Worm (Caenorhabditis elegans) whole organism, L1 larva: ENCODE measurements around the gene K07D4.6.

Source experiments
- C16A3.4 ChIP-seq: fragments of 150-350 bp; optimal IDR thresholded peaks from 2 replicates; lab custom pipeline; 2014; ENCODE audit warnings: missing biosample characterization, missing genetic modification characterization
- aly-2 ChIP-seq: fragments of 150-350 bp; optimal IDR thresholded peaks from 2 replicates; lab custom pipeline; 2014; ENCODE audit warnings: missing biosample characterization, missing genetic modification characterization
- ceh-82 ChIP-seq, 3 experiments: fragments of 150-350 bp in 1 of 3; sonication (generic microtip) in 2 of 3; optimal IDR thresholded peaks; 2 replicates each; lab custom pipeline; 2014 to 2017; ENCODE audit warnings: missing biosample characterization in 3 of 3, missing genetic modification characterization in 3 of 3
- ceh-88 ChIP-seq: fragments of 200-800 bp; sonication (Bioruptor generic); IDR thresholded peaks from 2 replicates; pipeline ENCODE4 v1.3.6; 2022; ENCODE audit warnings: missing genetic modification characterization, missing compliant biosample characterization
- efl-1 ChIP-seq, 4 experiments: fragments of 150-350 bp; optimal IDR thresholded peaks in 3 of 4; peaks in 1 of 4; 1 replicate in 1 of 4; 2 replicates in 3 of 4; lab custom pipeline; 2014; ENCODE audit warnings: missing biosample characterization in 2 of 4, missing genetic modification characterization in 2 of 4, missing genetic modification reagents in 2 of 4
- efl-3 ChIP-seq: fragments of 200-800 bp; sonication (Bioruptor generic); optimal IDR thresholded peaks from 2 replicates; lab custom pipeline; 2018; ENCODE audit warnings: mild to moderate bottlenecking, missing genetic modification characterization, missing compliant biosample characterization
- egl-13 ChIP-seq: sonication (generic microtip); optimal IDR thresholded peaks from 2 replicates; lab custom pipeline; 2016; ENCODE audit warnings: missing genotype, missing genetic modification reagents, missing genetic modification characterization, missing compliant biosample characterization
- elt-2 ChIP-seq: sonication (generic microtip); optimal IDR thresholded peaks from 2 replicates; lab custom pipeline; 2016; ENCODE audit warnings: missing genetic modification characterization, mild to moderate bottlenecking, inconsistent platforms, missing compliant biosample characterization, missing genetic modification reagents
- ets-5 ChIP-seq: fragments of 200-800 bp; sonication (Bioruptor generic); IDR thresholded peaks from 2 replicates; pipeline ENCODE4 v1.3.6; 2022; ENCODE audit warnings: missing genetic modification characterization, missing compliant biosample characterization
- irx-1 ChIP-seq: sonication (generic microtip); optimal IDR thresholded peaks from 2 replicates; lab custom pipeline; 2016; ENCODE audit warnings: missing genetic modification characterization, missing compliant biosample characterization
- isw-1 ChIP-seq: fragments of 200-800 bp; sonication (Bioruptor generic); IDR thresholded peaks from 2 replicates; pipeline ENCODE4 v1.3.6; 2022; ENCODE audit warnings: missing genetic modification characterization, missing compliant biosample characterization
- lin-14 ChIP-seq: fragments of 200-800 bp; sonication (Bioruptor generic); optimal IDR thresholded peaks from 2 replicates; lab custom pipeline; 2018; ENCODE audit warnings: mild to moderate bottlenecking, missing genetic modification characterization, moderate library complexity, missing compliant biosample characterization
- lin-35 ChIP-seq, 2 experiments: fragments of 150-350 bp; optimal IDR thresholded peaks; 2 replicates each; lab custom pipeline; 2014; ENCODE audit warnings: missing biosample characterization in 2 of 2, missing genetic modification characterization in 2 of 2, missing genetic modification reagents in 2 of 2
- mab-9 ChIP-seq: fragments of 200-800 bp; sonication (Bioruptor generic); IDR thresholded peaks from 2 replicates; pipeline ENCODE4 v1.3.6; 2022; ENCODE audit warnings: missing genetic modification reagents, missing genetic modification characterization, missing compliant biosample characterization
- mef-2 ChIP-seq: fragments of 150-350 bp; optimal IDR thresholded peaks from 2 replicates; lab custom pipeline; 2014; ENCODE audit warnings: missing biosample characterization, missing genetic modification characterization
- mep-1 ChIP-seq: fragments of 150-350 bp; optimal IDR thresholded peaks from 2 replicates; lab custom pipeline; 2014; ENCODE audit warnings: missing biosample characterization, missing genetic modification characterization
- nhr-12 ChIP-seq: sonication (generic microtip); optimal IDR thresholded peaks from 2 replicates; lab custom pipeline; 2017; ENCODE audit warnings: missing biosample characterization, missing genetic modification characterization
- nhr-90 ChIP-seq: sonication (generic microtip); optimal IDR thresholded peaks from 2 replicates; lab custom pipeline; 2016; ENCODE audit warnings: mild to moderate bottlenecking, missing genetic modification characterization, missing compliant biosample characterization; ENCODE audit not compliant: poor library complexity
- unc-30 ChIP-seq: sonication (generic microtip); optimal IDR thresholded peaks from 2 replicates; lab custom pipeline; 2017; ENCODE audit warnings: missing biosample characterization, missing genetic modification characterization
- unc-86 ChIP-seq: sonication (generic microtip); optimal IDR thresholded peaks from 2 replicates; lab custom pipeline; 2016; ENCODE audit warnings: missing genetic modification characterization, missing compliant biosample characterization
- xbp-1 ChIP-seq: sonication (generic microtip); optimal IDR thresholded peaks from 2 replicates; lab custom pipeline; 2016; ENCODE audit warnings: missing genetic modification characterization, missing compliant biosample characterization
- zip-4 ChIP-seq: fragments of 200-800 bp; sonication (Bioruptor generic); optimal IDR thresholded peaks from 2 replicates; lab custom pipeline; 2018; ENCODE audit warnings: mild to moderate bottlenecking, missing genetic modification characterization, moderate library complexity, missing compliant biosample characterization

The K07D4.6 gene

ce11 chrII:3992029-3992428, 26.5 kb downstream of the K07D4.6 start:
- TF ChIP-seq ceh-88 (GFP tag; lab: Robert Waterston, UW) (no peak), elt-2 (peak; percentile 80), nhr-12 (tag; lab: Kevin White, UChicago) (no peak)

DNA sequence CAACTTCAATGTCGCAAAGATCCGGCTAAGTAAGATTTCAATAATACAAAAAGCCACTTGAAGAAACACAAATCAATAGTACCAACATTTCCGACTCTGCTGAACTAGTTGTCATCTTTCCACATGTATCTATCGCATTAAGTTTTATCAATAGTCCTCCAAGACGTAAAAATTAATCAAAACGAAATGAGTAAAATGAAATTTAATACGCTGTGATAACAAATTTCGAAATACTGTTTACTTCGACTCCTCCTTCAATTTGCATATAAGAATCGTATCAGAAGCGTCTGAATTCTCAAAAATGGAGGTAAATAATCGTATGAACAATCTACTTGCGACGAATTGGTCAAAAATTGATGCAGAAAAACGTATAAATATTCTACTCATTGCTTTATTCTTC, 27.8 kb downstream of the K07D4.6 start:
- TF ChIP-seq elt-2 (peak; percentile 87), isw-1 (GFP tag; lab: Robert Waterston, UW) (no peak)

- TF ChIP-seq elt-2 (peak; percentile 88), unc-86 (no peak), ceh-82 (tag; optimal IDR thresholded peaks at IDR 0.05; lab: Kevin White, UChicago) (no peak), zip-4 (no peak), egl-13 (tag; lab: Kevin White, UChicago) (no peak)
Measured at ce11 chrII:3989627-3990367, 28.7 kb downstream of the K07D4.6 start, which contains the start of gene Y14H12A.2. Gene Y14H12A.2, minus strand, starts transcription at chrII:3989677.

DNA sequence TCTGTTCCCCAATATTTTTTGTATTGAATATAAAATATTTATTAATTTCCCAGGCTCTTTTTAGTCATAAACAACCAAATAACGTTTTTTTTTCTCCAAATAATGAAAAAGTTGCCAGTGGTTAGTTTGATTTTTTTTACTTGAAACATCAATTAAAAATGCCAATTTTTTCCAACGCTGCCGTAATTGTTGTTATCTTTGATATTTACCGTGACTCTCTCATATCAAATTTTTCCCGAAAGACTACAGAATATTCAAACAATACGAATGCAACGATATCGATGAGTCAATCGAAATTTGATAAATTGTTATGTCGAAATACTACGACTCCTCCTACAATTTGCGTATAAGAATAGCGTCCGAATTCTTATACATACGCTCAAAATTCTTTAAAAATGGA, 31.6 kb downstream of the K07D4.6 start, which contains the start of gene K10G6.5:
Gene K10G6.5, plus strand, starts transcription at position 345 of the 400 bp plus-strand sequence.
- peak; percentile 51 for TF ChIP-seq elt-2
- no peak for TF ChIP-seq ets-5 (GFP tag; lab: Robert Waterston, UW)

ce11 chrII:3984242-3984641, 34.3 kb downstream of the K07D4.6 start:
- TF ChIP-seq irx-1 = no peak
- no peak for TF ChIP-seq mep-1 (tag; lab: Kevin White, UChicago)
- no peak for TF ChIP-seq isw-1 (GFP tag; lab: Robert Waterston, UW)
- TF ChIP-seq C16A3.4 (tag; lab: Kevin White, UChicago) = no peak
- no peak for TF ChIP-seq xbp-1 (tag; lab: Kevin White, UChicago)

- TF ChIP-seq efl-3 (GFP tag; lab: Kevin White, UChicago) (no peak), nhr-12 (tag; lab: Kevin White, UChicago) (no peak), mab-9 (GFP tag; lab: Robert Waterston, UW) (no peak), mef-2 (no peak), nhr-90 (no peak), unc-86 (no peak), lin-14 (GFP tag; lab: Kevin White, UChicago) (no peak)
- TF ChIP-seq, all 84 proteins: peak for 0
Measured at ce11 chrII:3982313-3982712, 36.2 kb downstream of the K07D4.6 start, which contains the start of gene lin-31. Gene lin-31, plus strand, starts transcription at chrII:3982549.

- TF ChIP-seq efl-1 (optimal IDR thresholded peaks at IDR 0.05; lab: Kevin White, UChicago) (no peak), efl-1 (GFP tag; optimal IDR thresholded peaks at IDR 0.05 in 1 of 2; lab: Kevin White, UChicago) (peak in 1 of 2 experiments; percentile 20), lin-35 (GFP tag; optimal IDR thresholded peaks at IDR 0.05; lab: Kevin White, UChicago) (no peak)
Measured at ce11 chrII:3980373-3980772, 38.1 kb downstream of the K07D4.6 start.

DNA sequence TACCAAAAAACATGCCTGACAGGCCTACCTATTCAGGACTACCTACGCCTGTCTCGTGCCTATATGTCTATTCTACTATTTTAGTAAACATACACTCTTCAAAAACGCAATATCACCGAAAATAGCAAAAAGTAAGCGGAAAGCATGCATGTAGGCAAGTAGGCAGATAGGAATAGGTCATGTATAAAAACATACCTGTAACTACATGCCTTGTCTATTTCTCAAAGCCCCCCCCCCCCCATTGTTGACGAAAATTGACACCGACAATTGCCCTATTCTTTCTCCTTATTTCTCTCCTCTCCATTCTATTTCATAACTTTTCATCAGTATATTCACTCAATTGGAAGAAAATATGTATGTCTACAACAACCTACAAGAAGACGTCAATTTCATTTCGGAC, 40.3 kb downstream of the K07D4.6 start:
- no peak for TF ChIP-seq efl-1 (optimal IDR thresholded peaks at IDR 0.05; lab: Kevin White, UChicago)
- TF ChIP-seq efl-1 (GFP tag; optimal IDR thresholded peaks at IDR 0.05 in 1 of 2; lab: Kevin White, UChicago) = peak in 1 of 2 experiments; percentile 61
- TF ChIP-seq aly-2 (tag; lab: Kevin White, UChicago) = no peak

DNA sequence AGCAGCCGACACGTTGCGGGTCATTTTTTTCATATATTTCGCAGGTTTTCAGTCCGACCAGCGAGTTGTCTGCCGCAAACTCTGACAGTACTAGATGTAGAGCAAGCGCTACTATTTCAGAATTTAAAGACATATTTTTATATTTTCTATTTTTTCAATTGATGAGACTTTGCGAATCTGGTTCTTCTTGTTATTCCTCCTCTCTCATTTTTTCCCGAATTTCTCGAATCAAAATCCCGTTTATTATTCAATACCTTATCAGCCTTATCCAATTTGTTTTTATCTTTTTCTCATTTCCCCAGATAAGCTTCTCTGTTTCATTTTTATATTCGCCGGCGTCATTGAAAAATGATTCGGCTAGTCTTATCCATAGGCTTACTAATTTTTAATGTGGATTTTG, 42.6 kb downstream of the K07D4.6 start, which contains the start of gene dos-2:
Gene dos-2, plus strand, starts transcription at position 301 of the 400 bp plus-strand sequence.
- no peak for TF ChIP-seq unc-30
